Worm (Caenorhabditis elegans): Measurements from ENCODE around the gene noah-2.

The noah-2 gene

DNA sequence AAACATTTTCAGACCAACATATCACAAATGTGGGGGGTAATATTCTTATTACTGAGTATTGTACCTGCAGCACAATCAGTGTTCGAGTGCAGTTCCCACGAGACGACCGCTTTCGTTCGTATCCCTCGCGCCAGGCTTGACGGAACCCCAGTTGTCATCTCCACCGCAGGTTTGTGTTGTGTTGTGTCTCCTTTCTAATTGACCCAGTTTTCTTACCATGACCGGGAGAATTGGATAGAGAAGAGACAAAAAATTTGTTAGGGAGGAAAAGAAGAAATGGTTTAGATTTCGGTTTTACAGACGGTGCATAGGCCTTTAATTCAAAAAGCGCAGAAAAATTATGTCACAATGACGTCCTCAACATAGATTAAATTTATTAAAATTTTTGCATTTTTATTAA, at the start of gene noah-2:
Gene noah-2 (plus strand): TSS at position 13 of the 400 bp plus-strand sequence.
- TF ChIP-seq ama-1 (optimal IDR thresholded peaks at IDR 0.05) (peak; percentile 15), ceh-82 (tag; optimal IDR thresholded peaks at IDR 0.05) (no peak), ztf-4 (tag; optimal IDR thresholded peaks at IDR 0.05) (no peak), zag-1 (tag; optimal IDR thresholded peaks at IDR 0.05) (no peak), ztf-11 (tag; optimal IDR thresholded peaks at IDR 0.05) (no peak), nhr-23 (tag; optimal IDR thresholded peaks at IDR 0.05) (peak; percentile 66), lin-39 (tag; optimal IDR thresholded peaks at IDR 0.05) (no peak), nhr-43 (tag; optimal IDR thresholded peaks at IDR 0.05; ENCODE audit: poor library complexity, severe bottlenecking) (peak; percentile 1), R02D3.7 (tag; optimal IDR thresholded peaks at IDR 0.05) (no peak), nfya-1 (tag; optimal IDR thresholded peaks at IDR 0.05; ENCODE audit: insufficient read depth) (no peak)

DNA sequence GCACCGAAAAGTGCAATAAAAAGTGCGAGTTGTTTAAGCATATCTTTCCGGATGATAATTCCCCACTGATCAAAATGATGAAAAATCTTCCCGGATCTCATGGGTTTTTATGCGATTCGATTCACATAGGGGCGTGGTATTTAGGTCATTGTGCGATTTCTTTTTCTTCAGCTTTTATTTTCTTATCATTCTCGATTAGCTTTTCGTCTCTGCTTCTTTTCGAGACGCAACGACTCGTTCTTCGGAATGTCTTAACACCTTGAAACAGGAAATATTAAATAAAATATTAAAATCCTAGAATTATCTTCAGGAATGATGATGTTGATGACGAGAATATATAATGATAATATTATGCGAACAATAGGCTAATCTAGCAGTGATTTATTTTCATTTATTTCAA, 47.4 kb upstream of the noah-2 start, which contains the start of gene Y37A1B.7:
Gene Y37A1B.7 (minus strand): TSS at position 101 of the 400 bp plus-strand sequence.
- TF ChIP-seq nhr-11 (tag; optimal IDR thresholded peaks at IDR 0.05), result no peak
- no peak for TF ChIP-seq unc-39 (tag; optimal IDR thresholded peaks at IDR 0.05)
- TF ChIP-seq mdl-1 (tag; optimal IDR thresholded peaks at IDR 0.05), result no peak
- no peak for TF ChIP-seq ZK546.5 (tag; optimal IDR thresholded peaks at IDR 0.05)
- TF ChIP-seq sea-2 (GFP tag; optimal IDR thresholded peaks at IDR 0.05), result no peak
- TF ChIP-seq nhr-12 (tag; optimal IDR thresholded peaks at IDR 0.05), result no peak
- TF ChIP-seq zag-1 (tag; optimal IDR thresholded peaks at IDR 0.05), result no peak
- no peak for TF ChIP-seq lin-15B (tag; optimal IDR thresholded peaks at IDR 0.05)
- no peak for TF ChIP-seq elt-1 (tag; optimal IDR thresholded peaks at IDR 0.05)
- no peak for TF ChIP-seq lin-39 (tag; optimal IDR thresholded peaks at IDR 0.05)
- TF ChIP-seq lsy-12 (tag; optimal IDR thresholded peaks at IDR 0.05), result no peak
- no peak for TF ChIP-seq ceh-16 (tag; optimal IDR thresholded peaks at IDR 0.05)
- no peak for TF ChIP-seq mml-1 (tag; optimal IDR thresholded peaks at IDR 0.05)

DNA sequence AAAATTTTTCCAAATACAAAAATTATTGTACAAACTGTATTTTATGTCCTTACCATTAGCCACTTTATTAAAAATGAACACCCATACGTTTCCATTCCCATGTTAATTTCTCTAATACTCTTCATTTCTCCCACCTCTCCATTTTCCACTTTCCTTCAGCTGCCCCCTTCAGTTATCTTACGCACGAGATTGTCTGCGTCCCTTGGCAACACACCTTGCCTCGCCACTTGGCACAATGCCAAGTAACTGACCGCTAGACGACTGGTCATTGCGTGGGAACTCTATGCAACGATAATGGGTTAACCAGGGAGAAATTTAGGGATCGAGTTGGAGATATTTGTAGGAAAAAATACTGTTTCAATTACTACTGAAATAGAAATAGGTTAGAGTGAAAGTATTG, 44.3 kb upstream of the noah-2 start:
- TF ChIP-seq tbx-2 (tag; optimal IDR thresholded peaks at IDR 0.05) (no peak), nhr-28 (tag; optimal IDR thresholded peaks at IDR 0.05) (no peak), fos-1 (tag; optimal IDR thresholded peaks at IDR 0.05) (no peak), pha-4 (tag; optimal IDR thresholded peaks at IDR 0.05) (no peak), lsy-12 (tag; optimal IDR thresholded peaks at IDR 0.05) (no peak), snpc-4 (tag; optimal IDR thresholded peaks at IDR 0.05) (no peak), nhr-77 (tag; optimal IDR thresholded peaks at IDR 0.05) (no peak), nhr-237 (tag; optimal IDR thresholded peaks at IDR 0.05) (no peak), fkh-10 (GFP tag; optimal IDR thresholded peaks at IDR 0.05) (no peak), egl-5 (tag; optimal IDR thresholded peaks at IDR 0.05) (no peak), hmg-11 (tag; optimal IDR thresholded peaks at IDR 0.05) (no peak), nfya-1 (tag; optimal IDR thresholded peaks at IDR 0.05; ENCODE audit: insufficient read depth) (no peak), skn-1 (tag; optimal IDR thresholded peaks at IDR 0.05) (no peak), zag-1 (tag; optimal IDR thresholded peaks at IDR 0.05) (no peak), mml-1 (tag; optimal IDR thresholded peaks at IDR 0.05) (no peak), eor-1 (tag; optimal IDR thresholded peaks at IDR 0.05) (no peak), nhr-67 (tag; optimal IDR thresholded peaks at IDR 0.05) (no peak), R02D3.7 (tag; optimal IDR thresholded peaks at IDR 0.05) (no peak), unc-39 (tag; optimal IDR thresholded peaks at IDR 0.05) (no peak), unc-62 (GFP tag; optimal IDR thresholded peaks at IDR 0.05) (no peak)

DNA sequence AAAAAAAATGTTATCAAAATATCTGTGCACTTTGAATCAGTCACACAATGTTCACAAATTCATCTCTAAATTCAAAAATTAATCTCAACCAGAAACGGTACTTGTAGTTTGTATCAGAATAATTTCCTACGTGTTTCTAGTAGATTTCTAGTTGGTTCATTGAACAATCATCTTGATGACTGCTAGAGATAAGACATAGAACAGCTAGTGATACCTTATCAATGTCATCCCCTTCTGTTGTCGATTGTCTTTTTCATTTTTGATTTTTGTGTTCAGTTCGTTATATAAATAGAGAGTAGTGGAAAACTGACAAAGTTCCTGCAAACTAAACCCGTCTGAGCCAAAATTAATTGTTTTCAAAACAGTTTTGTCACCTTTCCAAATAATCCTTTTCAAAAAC, 40.6 kb upstream of the noah-2 start:
- no peak for TF ChIP-seq ztf-4 (tag; optimal IDR thresholded peaks at IDR 0.05)
- TF ChIP-seq nhr-76 (tag; optimal IDR thresholded peaks at IDR 0.05), result no peak
- no peak for TF ChIP-seq tbx-2 (tag; optimal IDR thresholded peaks at IDR 0.05)
- TF ChIP-seq jun-1 (tag; optimal IDR thresholded peaks at IDR 0.05), result peak; percentile 39
- no peak for TF ChIP-seq zag-1 (tag; optimal IDR thresholded peaks at IDR 0.05)
- no peak for TF ChIP-seq nhr-43 (tag; optimal IDR thresholded peaks at IDR 0.05; ENCODE audit: poor library complexity, severe bottlenecking)
- no peak for TF ChIP-seq pha-4 (tag; optimal IDR thresholded peaks at IDR 0.05)
- TF ChIP-seq elt-2 (tag; optimal IDR thresholded peaks at IDR 0.05), result peak; percentile 81
- TF ChIP-seq pqm-1 (tag; optimal IDR thresholded peaks at IDR 0.05), result peak; percentile 71
- no peak for TF ChIP-seq mml-1 (tag; optimal IDR thresholded peaks at IDR 0.05)
- no peak for TF ChIP-seq fos-1 (tag; optimal IDR thresholded peaks at IDR 0.05)
- TF ChIP-seq ztf-11 (tag; optimal IDR thresholded peaks at IDR 0.05), result no peak
- no peak for TF ChIP-seq snpc-4 (tag; optimal IDR thresholded peaks at IDR 0.05)
- no peak for TF ChIP-seq sea-2 (GFP tag; optimal IDR thresholded peaks at IDR 0.05)
- TF ChIP-seq lin-15B (tag; optimal IDR thresholded peaks at IDR 0.05), result no peak
- TF ChIP-seq elt-3 (tag; optimal IDR thresholded peaks at IDR 0.05), result peak in 2 of 3 experiments; percentile 65 to 77
- TF ChIP-seq skn-1 (tag; optimal IDR thresholded peaks at IDR 0.05), result peak; percentile 61
- TF ChIP-seq egl-5 (tag; optimal IDR thresholded peaks at IDR 0.05), result no peak
- no peak for TF ChIP-seq fkh-2 (tag; optimal IDR thresholded peaks at IDR 0.05)
- no peak for TF ChIP-seq elt-1 (tag; optimal IDR thresholded peaks at IDR 0.05)
